Worm (Caenorhabditis elegans): ENCODE results near the gene F32D8.5.
A peak's percentile ranks its signal among the peaks of the same experiment; 100 is the strongest.

DNA sequence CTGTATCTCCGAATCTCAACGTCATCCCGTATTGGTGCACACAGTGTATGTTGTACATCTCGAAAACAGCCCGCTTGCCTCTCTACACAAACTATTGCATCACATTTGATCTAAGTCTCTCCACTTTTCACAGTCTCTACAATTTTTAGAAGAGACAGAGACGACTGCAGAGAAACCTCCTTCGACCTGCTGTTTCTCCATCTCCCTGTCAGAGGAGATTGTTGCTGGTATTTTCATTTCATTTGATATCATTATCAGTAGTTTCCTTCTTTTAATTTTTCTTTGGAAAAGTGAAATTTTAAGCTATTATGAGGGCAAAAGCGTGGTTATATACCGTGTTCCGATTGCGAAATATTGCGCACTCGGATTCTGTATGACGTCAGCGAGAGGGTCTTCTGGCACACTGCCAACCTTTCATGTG, 46.0 kb downstream of the F32D8.5 start:
- TF ChIP-seq nhr-76 (tag; optimal IDR thresholded peaks at IDR 0.05) = no peak
- no peak for TF ChIP-seq egl-27 (tag; optimal IDR thresholded peaks at IDR 0.05)
- peak; percentile 60 for TF ChIP-seq rnt-1 (tag; optimal IDR thresholded peaks at IDR 0.05)
- TF ChIP-seq ceh-82 (tag; optimal IDR thresholded peaks at IDR 0.05) = peak in 2 of 3 experiments; percentile 13 to 58
- no peak for TF ChIP-seq nhr-28 (tag; optimal IDR thresholded peaks at IDR 0.05)
- peak; percentile 66 for TF ChIP-seq nhr-19 (GFP tag; conservative IDR thresholded peaks at IDR 0.05)
- peak; percentile 18 for TF ChIP-seq fkh-10 (GFP tag; optimal IDR thresholded peaks at IDR 0.05)
- peak; percentile 66 for TF ChIP-seq skn-1 (tag; optimal IDR thresholded peaks at IDR 0.05)
- TF ChIP-seq zag-1 (tag; optimal IDR thresholded peaks at IDR 0.05) = no peak
- no peak for TF ChIP-seq unc-130 (tag; optimal IDR thresholded peaks at IDR 0.05)
